Fruit fly (Drosophila melanogaster) whole organism: ENCODE results near the gene spz3.

Experiments
- CG8478 ChIP-seq: fragments of >200 bp; optimal IDR thresholded peaks from 2 replicates; lab custom pipeline; 2018; ENCODE audit warnings: inconsistent platforms
- pan ChIP-seq: fragments of >200 bp; optimal IDR thresholded peaks from 2 replicates; lab custom pipeline; 2017
- psq ChIP-seq: fragments of >200 bp; optimal IDR thresholded peaks from 2 replicates; lab custom pipeline; 2017
- usp ChIP-seq: fragments of >200 bp; optimal IDR thresholded peaks from 2 replicates; lab custom pipeline; 2017; ENCODE audit warnings: missing biosample characterization, missing genetic modification characterization, mixed read lengths

dm6 chr2L:7880458-7880857 is 1.1 kb upstream of the spz3 start:
- TF ChIP-seq psq (lab: Kevin White, UChicago) (no peak), CG8478 (lab: Kevin White, UChicago) (no peak), usp (GFP tag; lab: Kevin White, UChicago) (no peak), pan (lab: Kevin White, UChicago) (no peak)
